Fruit fly (Drosophila melanogaster) whole organism, prepupa: ENCODE measurements around the gene CG10555.
A peak's percentile ranks its signal among the peaks of the same experiment; 100 is the strongest.

Experiments used
- Blimp-1 ChIP-seq: fragments of 200-800 bp; sonication (Bioruptor generic); optimal IDR thresholded peaks from 3 replicates; lab custom pipeline; 2017; ENCODE audit warnings: missing biosample characterization, missing genetic modification characterization, mild to moderate bottlenecking, moderate library complexity, missing genetic modification reagents
- CG10631 ChIP-seq: fragments of 200-800 bp; sonication (Bioruptor generic); optimal IDR thresholded peaks from 2 replicates; lab custom pipeline; 2016; ENCODE audit warnings: missing biosample characterization, missing genetic modification characterization
- CG10669 ChIP-seq: fragments of 200-800 bp; sonication (Bioruptor generic); optimal IDR thresholded peaks from 3 replicates; lab custom pipeline; 2018; ENCODE audit warnings: missing biosample characterization, mild to moderate bottlenecking, missing genetic modification characterization, moderate library complexity
- CG11762 ChIP-seq: fragments of 200-800 bp; sonication (Bioruptor generic); optimal IDR thresholded peaks from 3 replicates; lab custom pipeline; 2016; ENCODE audit warnings: missing biosample characterization, missing genetic modification characterization; ENCODE audit not compliant: insufficient read depth
- CG15336 ChIP-seq: fragments of 200-800 bp; sonication (Bioruptor generic); IDR thresholded peaks from 2 replicates; pipeline ENCODE4 v1.3.6; 2022; ENCODE audit warnings: missing biosample characterization, missing genetic modification characterization
- CG16779 ChIP-seq: fragments of 200-800 bp; sonication (Bioruptor generic); optimal IDR thresholded peaks from 3 replicates; lab custom pipeline; 2017; ENCODE audit warnings: missing biosample characterization, mild to moderate bottlenecking, missing genetic modification characterization
- CG3032 ChIP-seq: fragments of 200-800 bp; optimal IDR thresholded peaks from 2 replicates; lab custom pipeline; 2019; ENCODE audit warnings: missing biosample characterization, mild to moderate bottlenecking, missing genetic modification characterization, moderate library complexity
- CG32006 ChIP-seq: fragments of 200-800 bp; sonication (Bioruptor generic); optimal IDR thresholded peaks from 3 replicates; lab custom pipeline; 2017; ENCODE audit warnings: missing biosample characterization, mild to moderate bottlenecking, missing genetic modification characterization
- CG4318 ChIP-seq: fragments of 200-800 bp; sonication (Bioruptor generic); optimal IDR thresholded peaks from 3 replicates; lab custom pipeline; 2017; ENCODE audit warnings: missing biosample characterization, mild to moderate bottlenecking, missing genetic modification characterization
- CG6163 ChIP-seq: fragments of 200-800 bp; sonication (Bioruptor generic); IDR thresholded peaks from 3 replicates; pipeline ENCODE4 v1.3.6; 2022; ENCODE audit warnings: missing biosample characterization, missing genetic modification characterization
- CG6276 ChIP-seq: fragments of 200-800 bp; sonication (Bioruptor generic); optimal IDR thresholded peaks from 2 replicates; lab custom pipeline; 2017; ENCODE audit warnings: missing biosample characterization, mild to moderate bottlenecking, missing genetic modification characterization
- CG6792 ChIP-seq: fragments of 200-800 bp; sonication (Bioruptor generic); optimal IDR thresholded peaks from 3 replicates; lab custom pipeline; 2016; ENCODE audit warnings: missing biosample characterization, missing genetic modification characterization
- CG8119 ChIP-seq: fragments of 200-800 bp; sonication (Bioruptor generic); IDR thresholded peaks from 3 replicates; pipeline ENCODE4 v1.3.6; 2022; ENCODE audit warnings: missing biosample characterization, missing genetic modification characterization
- CG8632 ChIP-seq: fragments of 200-800 bp; sonication (Bioruptor generic); optimal IDR thresholded peaks from 3 replicates; lab custom pipeline; 2016; ENCODE audit warnings: missing biosample characterization, missing genetic modification characterization
- CG9139 ChIP-seq: fragments of 200-800 bp; sonication (Bioruptor generic); optimal IDR thresholded peaks from 3 replicates; lab custom pipeline; 2017; ENCODE audit warnings: missing biosample characterization, mild to moderate bottlenecking, missing genetic modification characterization
- Eip75B ChIP-seq: fragments of 200-800 bp; sonication (Bioruptor generic); optimal IDR thresholded peaks from 3 replicates; lab custom pipeline; 2016; ENCODE audit warnings: missing biosample characterization, missing genetic modification characterization
- Eip78C ChIP-seq: fragments of 200-800 bp; sonication (Bioruptor generic); peaks from one replicate; lab custom pipeline; 2016; ENCODE audit warnings: missing biosample characterization, missing genetic modification characterization
- Ets21C ChIP-seq: fragments of 200-800 bp; sonication (Bioruptor generic); optimal IDR thresholded peaks from 3 replicates; lab custom pipeline; 2016; ENCODE audit warnings: missing biosample characterization, missing genetic modification characterization
- Gug ChIP-seq: fragments of 200-800 bp; sonication (Bioruptor generic); IDR thresholded peaks from 2 replicates; pipeline ENCODE4 v1.3.6; 2022; ENCODE audit warnings: missing biosample characterization, missing genetic modification characterization
- Hr38 ChIP-seq: sonication (Bioruptor generic); optimal IDR thresholded peaks from 2 replicates; lab custom pipeline; 2016; ENCODE audit warnings: missing biosample characterization, missing genetic modification characterization
- Hr39 ChIP-seq: fragments of 200-800 bp; sonication (Bioruptor generic); optimal IDR thresholded peaks from 2 replicates; lab custom pipeline; 2016; ENCODE audit warnings: missing biosample characterization, missing genetic modification characterization
- Hr4 ChIP-seq: fragments of 200-800 bp; sonication (Bioruptor generic); optimal IDR thresholded peaks from 3 replicates; lab custom pipeline; 2016; ENCODE audit warnings: missing biosample characterization, missing genetic modification characterization
- Lpt ChIP-seq: fragments of 200-800 bp; sonication (Bioruptor generic); optimal IDR thresholded peaks from 3 replicates; lab custom pipeline; 2016; ENCODE audit warnings: missing biosample characterization, missing genetic modification characterization
- Met ChIP-seq: fragments of 200-800 bp; sonication (Bioruptor generic); optimal IDR thresholded peaks from 3 replicates; lab custom pipeline; 2016; ENCODE audit warnings: missing biosample characterization, missing genetic modification characterization
- OdsH ChIP-seq: fragments of 200-800 bp; sonication (Bioruptor generic); optimal IDR thresholded peaks from 3 replicates; lab custom pipeline; 2016; ENCODE audit warnings: missing biosample characterization, missing genetic modification characterization
- Sox102F ChIP-seq: fragments of 200-800 bp; sonication (Bioruptor generic); optimal IDR thresholded peaks from 2 replicates; lab custom pipeline; 2016; ENCODE audit warnings: missing biosample characterization, mild to moderate bottlenecking, missing genetic modification characterization
- Sox14 ChIP-seq: fragments of 200-800 bp; sonication (Bioruptor generic); optimal IDR thresholded peaks from 3 replicates; lab custom pipeline; 2016; ENCODE audit warnings: missing biosample characterization, missing genetic modification characterization
- achi ChIP-seq: fragments of 200-800 bp; sonication (Bioruptor generic); optimal IDR thresholded peaks from 3 replicates; lab custom pipeline; 2016; ENCODE audit warnings: missing biosample characterization, missing genetic modification characterization
- acj6 ChIP-seq: fragments of 200-800 bp; sonication (Bioruptor generic); optimal IDR thresholded peaks from 3 replicates; lab custom pipeline; 2016; ENCODE audit warnings: missing biosample characterization, missing genetic modification characterization
- eg ChIP-seq: fragments of 200-800 bp; sonication (Bioruptor generic); IDR thresholded peaks from 3 replicates; pipeline ENCODE4 v1.3.6; 2022; ENCODE audit warnings: missing biosample characterization, missing genetic modification characterization
- esn ChIP-seq: fragments of 200-800 bp; sonication (Bioruptor generic); optimal IDR thresholded peaks from 2 replicates; lab custom pipeline; 2016; ENCODE audit warnings: missing biosample characterization, mild to moderate bottlenecking, missing genetic modification characterization, moderate library complexity
- fd85E ChIP-seq: fragments of 200-800 bp; sonication (Bioruptor generic); optimal IDR thresholded peaks from 3 replicates; lab custom pipeline; 2016; ENCODE audit warnings: missing biosample characterization, missing genetic modification characterization
- fkh ChIP-seq: fragments of 200-800 bp; sonication (Bioruptor generic); optimal IDR thresholded peaks from 3 replicates; lab custom pipeline; 2017; ENCODE audit warnings: missing biosample characterization, mild to moderate bottlenecking, missing genetic modification characterization, moderate library complexity
- lz ChIP-seq: fragments of 200-800 bp; sonication (Bioruptor generic); optimal IDR thresholded peaks from 3 replicates; lab custom pipeline; 2016; ENCODE audit warnings: missing biosample characterization, missing genetic modification characterization
- net ChIP-seq: fragments of 200-800 bp; sonication (Bioruptor generic); optimal IDR thresholded peaks from 3 replicates; lab custom pipeline; 2016; ENCODE audit warnings: missing biosample characterization, missing genetic modification characterization
- pdm3 ChIP-seq: fragments of 200-800 bp; sonication (Bioruptor generic); optimal IDR thresholded peaks from 3 replicates; lab custom pipeline; 2016; ENCODE audit warnings: missing biosample characterization, missing genetic modification characterization
- spab ChIP-seq: fragments of 200-800 bp; sonication (Bioruptor generic); optimal IDR thresholded peaks from 2 replicates; lab custom pipeline; 2017; ENCODE audit warnings: missing biosample characterization, mild to moderate bottlenecking, missing genetic modification characterization, missing genetic modification reagents
- svp ChIP-seq: fragments of 200-800 bp; sonication (Bioruptor generic); peaks from one replicate; lab custom pipeline; 2016; ENCODE audit warnings: missing biosample characterization, missing genetic modification characterization
- topi ChIP-seq: fragments of 200-800 bp; sonication (Bioruptor generic); optimal IDR thresholded peaks from 3 replicates; lab custom pipeline; 2016; ENCODE audit warnings: missing biosample characterization, missing genetic modification characterization
- vri ChIP-seq: fragments of 200-800 bp; sonication (Bioruptor generic); optimal IDR thresholded peaks from 3 replicates; lab custom pipeline; 2016; ENCODE audit warnings: missing biosample characterization, mild to moderate bottlenecking, missing genetic modification characterization

The CG10555 gene

DNA sequence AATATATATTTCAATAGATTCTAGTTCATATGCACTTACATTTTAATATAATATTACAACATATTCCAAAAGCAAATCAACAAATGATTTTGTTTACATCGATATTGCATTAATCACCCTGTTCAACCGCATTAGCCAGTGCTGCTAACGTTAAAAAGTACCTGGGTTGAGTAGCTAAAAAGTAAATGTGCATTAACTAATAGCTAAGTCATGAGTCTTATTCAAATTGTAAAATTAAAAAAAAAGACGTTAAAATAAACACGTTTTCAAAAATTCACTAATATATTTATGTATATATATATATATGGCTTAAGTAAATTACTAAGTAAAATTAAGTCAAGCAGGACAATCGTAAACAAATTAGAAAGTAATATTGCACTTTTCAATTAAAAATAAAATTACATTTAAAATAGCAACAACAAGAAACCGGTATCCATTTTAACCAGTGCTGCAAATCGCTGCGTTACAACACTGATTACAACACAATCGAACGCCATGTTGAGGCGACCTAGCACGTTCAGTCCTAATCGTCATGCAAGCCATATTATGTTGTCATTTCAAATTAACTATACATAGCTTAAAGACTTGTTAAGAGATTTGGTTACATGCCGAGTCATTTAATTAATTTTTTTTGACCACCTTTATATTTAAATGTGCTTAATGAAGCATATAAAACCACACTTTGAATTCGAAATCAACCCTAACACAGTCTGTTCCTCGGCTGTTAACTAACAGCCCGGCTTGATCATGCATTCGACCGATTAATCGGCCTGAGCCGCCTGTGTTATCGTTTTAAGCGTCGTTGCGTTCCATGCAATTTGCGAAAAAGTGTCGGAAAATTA lies at the start of gene CG10555 (continued):
- peak; percentile 86 for TF ChIP-seq topi (GFP tag; lab: Kevin White, UChicago)
- peak; percentile 84 for TF ChIP-seq CG10631 (GFP tag; lab: Kevin White, UChicago)
- TF ChIP-seq OdsH (GFP tag; lab: Kevin White, UChicago), result peak; percentile 74
- TF ChIP-seq Hr38 (GFP tag; lab: Kevin White, UChicago), result no peak
- peak; percentile 32 for TF ChIP-seq CG6276
- no peak for TF ChIP-seq CG16779 (tag; lab: Kevin White, UChicago)
- TF ChIP-seq CG9139 (GFP tag; lab: Kevin White, UChicago), result no peak
- peak; percentile 79 for TF ChIP-seq Sox102F
- TF ChIP-seq esn, result peak; percentile 87
- TF ChIP-seq net, result peak; percentile 49

- no peak for TF ChIP-seq Sox14 (GFP tag; lab: Kevin White, UChicago)
- TF ChIP-seq CG10669 (GFP tag; lab: Kevin White, UChicago), result no peak
- no peak for TF ChIP-seq achi (GFP tag; lab: Kevin White, UChicago)
- no peak for TF ChIP-seq Blimp-1
- no peak for TF ChIP-seq OdsH (GFP tag; lab: Kevin White, UChicago)
- TF ChIP-seq fkh (GFP tag; lab: Kevin White, UChicago), result no peak
- no peak for TF ChIP-seq CG6792 (GFP tag; lab: Kevin White, UChicago)
- TF ChIP-seq CG8119 (GFP tag; lab: Robert Waterston, UW), result no peak
- TF ChIP-seq Ets21C, result no peak
These were observed 32.4 kb upstream of the CG10555 start for dm6 chrX:8366329-8366728.

- peak; percentile 17 for TF ChIP-seq Eip78C (GFP tag; lab: Kevin White, UChicago)
- no peak for TF ChIP-seq CG4318 (GFP tag; lab: Kevin White, UChicago)
- no peak for TF ChIP-seq fd85E
- TF ChIP-seq Sox14 (GFP tag; lab: Kevin White, UChicago), result no peak
These were observed 31.7 kb upstream of the CG10555 start, which contains the start of gene nAChRalpha3 for dm6 chrX:8367069-8367468. nAChRalpha3 (minus strand) TSS chrX:8367169.

- TF ChIP-seq Hr4 (no peak), lz (GFP tag; lab: Kevin White, UChicago) (no peak), spab (GFP tag; lab: Kevin White, UChicago) (no peak), achi (GFP tag; lab: Kevin White, UChicago) (no peak), eg (GFP tag; lab: Robert Waterston, UW) (no peak)
These were observed 27.0 kb upstream of the CG10555 start for dm6 chrX:8371729-8372128.

- TF ChIP-seq topi (GFP tag; lab: Kevin White, UChicago) (no peak), CG32006 (GFP tag; lab: Kevin White, UChicago) (no peak), CG11762 (GFP tag; lab: Kevin White, UChicago) (no peak), lz (GFP tag; lab: Kevin White, UChicago) (no peak), CG8119 (GFP tag; lab: Robert Waterston, UW) (no peak), eg (GFP tag; lab: Robert Waterston, UW) (no peak), CG6276 (no peak)
These were observed 13.3 kb upstream of the CG10555 start, which contains the start of gene CG1387 for dm6 chrX:8385481-8385880. CG1387 (plus strand) TSS chrX:8385781.

dm6 chrX:8396611-8397010 lies 2.1 kb upstream of the CG10555 start:
- peak; percentile 78 for TF ChIP-seq CG15336 (GFP tag; lab: Robert Waterston, UW)
- TF ChIP-seq CG8632, result no peak
- peak; percentile 24 for TF ChIP-seq Lpt (GFP tag; lab: Kevin White, UChicago)
- TF ChIP-seq vri (GFP tag; lab: Kevin White, UChicago), result no peak
- no peak for TF ChIP-seq Eip75B (GFP tag; lab: Kevin White, UChicago)
- TF ChIP-seq achi (GFP tag; lab: Kevin White, UChicago), result peak; percentile 42
- TF ChIP-seq acj6, result peak; percentile 19
- peak; percentile 19 for TF ChIP-seq svp (GFP tag; lab: Kevin White, UChicago)
- TF ChIP-seq eg (GFP tag; lab: Robert Waterston, UW), result peak; percentile 77
- no peak for TF ChIP-seq Blimp-1
- peak; percentile 7 for TF ChIP-seq Met
- TF ChIP-seq Hr4, result peak; percentile 79
- peak; percentile 6 for TF ChIP-seq CG10669 (GFP tag; lab: Kevin White, UChicago)
- peak; percentile 9 for TF ChIP-seq Hr39 (GFP tag; lab: Kevin White, UChicago)
- no peak for TF ChIP-seq CG9139 (GFP tag; lab: Kevin White, UChicago)
- peak; percentile 39 for TF ChIP-seq pdm3 (GFP tag; lab: Kevin White, UChicago)
- TF ChIP-seq Gug (GFP tag; lab: Robert Waterston, UW), result peak; percentile 61
- TF ChIP-seq CG6163 (GFP tag; lab: Robert Waterston, UW), result peak; percentile 81
- TF ChIP-seq CG3032 (tag; lab: Kevin White, UChicago), result no peak
